Fruit fly (Drosophila melanogaster): ENCODE measurements around the gene CG5890.

CG5890 gene

dm6 chr3R:25854825-25855224, 1.1 kb upstream of the CG5890 start:
- TF ChIP-seq Hr4 (GFP tag; optimal IDR thresholded peaks at IDR 0.05) (peak; percentile 7), CG10669 (GFP tag; optimal IDR thresholded peaks at IDR 0.05) (no peak), CG3032 (tag; optimal IDR thresholded peaks at IDR 0.05) (peak; percentile 23), Blimp-1 (GFP tag; optimal IDR thresholded peaks at IDR 0.05) (no peak), CG16779 (tag; optimal IDR thresholded peaks at IDR 0.05) (no peak), CG6792 (GFP tag; optimal IDR thresholded peaks at IDR 0.05) (no peak), vri (GFP tag; optimal IDR thresholded peaks at IDR 0.05) (no peak), CG6276 (GFP tag; optimal IDR thresholded peaks at IDR 0.05) (no peak), svp (GFP tag) (peak; percentile 9), Ets96B (tag; optimal IDR thresholded peaks at IDR 0.05) (peak; percentile 10), achi (GFP tag; optimal IDR thresholded peaks at IDR 0.05) (peak; percentile 16), CG10631 (GFP tag; optimal IDR thresholded peaks at IDR 0.05) (no peak), CG15336 (GFP tag; IDR thresholded peaks at IDR 0.05) (peak; percentile 58), Sox14 (GFP tag; optimal IDR thresholded peaks at IDR 0.05) (no peak), CG8119 (GFP tag; IDR thresholded peaks at IDR 0.05) (peak; percentile 42; the same call in 1 of the 3 replicates), CG6163 (GFP tag; IDR thresholded peaks at IDR 0.05) (peak; percentile 41; the same call in 1 of the 3 replicates), eg (GFP tag; IDR thresholded peaks at IDR 0.05) (peak; percentile 53; the same call in 1 of the 3 replicates), CG3919 (GFP tag; optimal IDR thresholded peaks at IDR 0.05) (peak; percentile 12), ss (GFP tag; optimal IDR thresholded peaks at IDR 0.05) (no peak), Eip78C (GFP tag) (no peak), CG32006 (GFP tag; optimal IDR thresholded peaks at IDR 0.05) (peak; percentile 30)

- TF ChIP-seq CG8319 (GFP tag; optimal IDR thresholded peaks at IDR 0.05) (no peak), CG10631 (GFP tag; optimal IDR thresholded peaks at IDR 0.05) (no peak), Lpt (GFP tag; optimal IDR thresholded peaks at IDR 0.05) (no peak), ss (GFP tag; optimal IDR thresholded peaks at IDR 0.05) (no peak), CG6854 (GFP tag; optimal IDR thresholded peaks at IDR 0.05) (no peak), CG6163 (GFP tag; IDR thresholded peaks at IDR 0.05) (no peak), CG3919 (GFP tag; optimal IDR thresholded peaks at IDR 0.05) (no peak)
These were observed 14.4 kb downstream of the CG5890 start for dm6 chr3R:25870389-25870788.

DNA sequence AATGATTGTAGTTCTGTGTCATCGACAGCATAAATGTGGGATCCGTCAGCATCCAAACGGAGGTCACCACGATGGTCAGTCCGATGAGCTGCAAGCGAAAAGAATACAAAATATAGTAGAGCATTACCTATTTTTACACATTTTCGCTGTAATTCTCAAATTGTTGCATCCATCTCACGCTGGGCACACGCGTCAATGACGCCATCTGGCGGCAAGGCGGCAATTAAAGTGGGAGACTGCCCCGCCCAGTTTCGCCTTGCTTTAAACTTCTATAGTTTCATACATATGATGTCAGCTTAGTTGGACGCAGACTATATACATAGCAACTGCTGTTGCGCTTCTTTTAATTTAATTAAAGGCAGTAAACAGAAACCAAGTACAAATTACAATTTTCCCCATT, 20.7 kb downstream of the CG5890 start:
- TF ChIP-seq CG8319 (GFP tag; optimal IDR thresholded peaks at IDR 0.05) (no peak), CG1621 (tag; optimal IDR thresholded peaks at IDR 0.05) (no peak), pdm3 (GFP tag; optimal IDR thresholded peaks at IDR 0.05) (no peak), topi (GFP tag; optimal IDR thresholded peaks at IDR 0.05) (no peak), Sox15 (GFP tag; optimal IDR thresholded peaks at IDR 0.05) (no peak), CG31627 (GFP tag; optimal IDR thresholded peaks at IDR 0.05) (no peak), Smox (GFP tag; optimal IDR thresholded peaks at IDR 0.05) (no peak), Hr39 (GFP tag; optimal IDR thresholded peaks at IDR 0.05) (no peak), acj6 (GFP tag; optimal IDR thresholded peaks at IDR 0.05) (no peak), OdsH (GFP tag; optimal IDR thresholded peaks at IDR 0.05) (no peak), esn (GFP tag; optimal IDR thresholded peaks at IDR 0.05) (no peak), CG6854 (GFP tag; optimal IDR thresholded peaks at IDR 0.05) (no peak), fd59A (GFP tag; optimal IDR thresholded peaks at IDR 0.05) (no peak), CG11294 (GFP tag; IDR thresholded peaks at IDR 0.05) (no peak)

- peak; percentile 43; the same call in 1 of the 3 replicates for TF ChIP-seq CG8119 (GFP tag; IDR thresholded peaks at IDR 0.05)
- no peak for TF ChIP-seq fd59A (GFP tag; optimal IDR thresholded peaks at IDR 0.05)
- TF ChIP-seq Eip78C (GFP tag), result peak; percentile 31
- peak; percentile 93 for TF ChIP-seq svp (GFP tag)
- TF ChIP-seq pdm3 (GFP tag; optimal IDR thresholded peaks at IDR 0.05), result peak; percentile 22
- TF ChIP-seq CG8319 (GFP tag; optimal IDR thresholded peaks at IDR 0.05), result no peak
- no peak for TF ChIP-seq CG6792 (GFP tag; optimal IDR thresholded peaks at IDR 0.05)
- TF ChIP-seq esn (GFP tag; optimal IDR thresholded peaks at IDR 0.05), result no peak
- TF ChIP-seq dsx (GFP tag; optimal IDR thresholded peaks at IDR 0.05; ENCODE audit: poor library complexity, severe bottlenecking), result no peak
- no peak for TF ChIP-seq acj6 (GFP tag; optimal IDR thresholded peaks at IDR 0.05)
- TF ChIP-seq Hr4 (GFP tag; optimal IDR thresholded peaks at IDR 0.05), result peak; percentile 13
These were observed 21.1 kb downstream of the CG5890 start for dm6 chr3R:25877064-25877463.

Measured in whole organism, prepupa.